Fruit fly (Drosophila melanogaster) whole organism, prepupa: Measurements from ENCODE around the gene Gas8.

Source experiments
- CG10631 ChIP-seq: fragments of 200-800 bp; sonication (Bioruptor generic); optimal IDR thresholded peaks from 2 replicates; lab custom pipeline; 2016; ENCODE audit warnings: missing biosample characterization, missing genetic modification characterization
- CG11294 ChIP-seq: fragments of 200-800 bp; sonication (Bioruptor generic); IDR thresholded peaks from 2 replicates; pipeline ENCODE4 v1.3.6; 2022; ENCODE audit warnings: missing biosample characterization, missing genetic modification characterization
- CG15336 ChIP-seq: fragments of 200-800 bp; sonication (Bioruptor generic); IDR thresholded peaks from 2 replicates; pipeline ENCODE4 v1.3.6; 2022; ENCODE audit warnings: missing biosample characterization, missing genetic modification characterization
- CG1621 ChIP-seq: fragments of 200-800 bp; sonication (Bioruptor generic); optimal IDR thresholded peaks from 3 replicates; lab custom pipeline; 2018; ENCODE audit warnings: missing biosample characterization, mild to moderate bottlenecking, missing genetic modification characterization
- CG16779 ChIP-seq: fragments of 200-800 bp; sonication (Bioruptor generic); optimal IDR thresholded peaks from 3 replicates; lab custom pipeline; 2017; ENCODE audit warnings: missing biosample characterization, mild to moderate bottlenecking, missing genetic modification characterization
- CG3032 ChIP-seq: fragments of 200-800 bp; optimal IDR thresholded peaks from 2 replicates; lab custom pipeline; 2019; ENCODE audit warnings: missing biosample characterization, mild to moderate bottlenecking, missing genetic modification characterization, moderate library complexity
- CG31627 ChIP-seq: fragments of 200-800 bp; sonication (Bioruptor generic); optimal IDR thresholded peaks from 3 replicates; lab custom pipeline; 2016; ENCODE audit warnings: missing biosample characterization, missing genetic modification characterization
- CG32006 ChIP-seq: fragments of 200-800 bp; sonication (Bioruptor generic); optimal IDR thresholded peaks from 3 replicates; lab custom pipeline; 2017; ENCODE audit warnings: missing biosample characterization, mild to moderate bottlenecking, missing genetic modification characterization
- CG4318 ChIP-seq: fragments of 200-800 bp; sonication (Bioruptor generic); optimal IDR thresholded peaks from 3 replicates; lab custom pipeline; 2017; ENCODE audit warnings: missing biosample characterization, mild to moderate bottlenecking, missing genetic modification characterization
- CG6163 ChIP-seq: fragments of 200-800 bp; sonication (Bioruptor generic); IDR thresholded peaks from 3 replicates; pipeline ENCODE4 v1.3.6; 2022; ENCODE audit warnings: missing biosample characterization, missing genetic modification characterization
- CG6276 ChIP-seq: fragments of 200-800 bp; sonication (Bioruptor generic); optimal IDR thresholded peaks from 2 replicates; lab custom pipeline; 2017; ENCODE audit warnings: missing biosample characterization, mild to moderate bottlenecking, missing genetic modification characterization
- CG6792 ChIP-seq: fragments of 200-800 bp; sonication (Bioruptor generic); optimal IDR thresholded peaks from 3 replicates; lab custom pipeline; 2016; ENCODE audit warnings: missing biosample characterization, missing genetic modification characterization
- CG6808 ChIP-seq: fragments of 200-800 bp; sonication (Bioruptor generic); optimal IDR thresholded peaks from 3 replicates; lab custom pipeline; 2017; ENCODE audit warnings: missing biosample characterization, missing genetic modification characterization, mild to moderate bottlenecking, moderate library complexity, missing genetic modification reagents
- CG6854 ChIP-seq: fragments of 200-800 bp; sonication (Bioruptor generic); optimal IDR thresholded peaks from 2 replicates; lab custom pipeline; 2017; ENCODE audit warnings: missing biosample characterization, mild to moderate bottlenecking, missing genetic modification characterization
- CG7368 ChIP-seq: fragments of 200-800 bp; sonication (Bioruptor generic); optimal IDR thresholded peaks from 3 replicates; lab custom pipeline; 2016; ENCODE audit warnings: missing biosample characterization, missing genetic modification characterization
- CG8119 ChIP-seq: fragments of 200-800 bp; sonication (Bioruptor generic); IDR thresholded peaks from 3 replicates; pipeline ENCODE4 v1.3.6; 2022; ENCODE audit warnings: missing biosample characterization, missing genetic modification characterization
- CG8319 ChIP-seq: fragments of 200-800 bp; sonication (Bioruptor generic); optimal IDR thresholded peaks from 3 replicates; lab custom pipeline; 2016; ENCODE audit warnings: missing biosample characterization, missing genetic modification characterization
- CG9139 ChIP-seq: fragments of 200-800 bp; sonication (Bioruptor generic); optimal IDR thresholded peaks from 3 replicates; lab custom pipeline; 2017; ENCODE audit warnings: missing biosample characterization, mild to moderate bottlenecking, missing genetic modification characterization
- Eip75B ChIP-seq: fragments of 200-800 bp; sonication (Bioruptor generic); optimal IDR thresholded peaks from 3 replicates; lab custom pipeline; 2016; ENCODE audit warnings: missing biosample characterization, missing genetic modification characterization
- Eip78C ChIP-seq: fragments of 200-800 bp; sonication (Bioruptor generic); peaks from one replicate; lab custom pipeline; 2016; ENCODE audit warnings: missing biosample characterization, missing genetic modification characterization
- Eip93F ChIP-seq: fragments of 200-800 bp; sonication (Bioruptor generic); optimal IDR thresholded peaks from 2 replicates; lab custom pipeline; 2016; ENCODE audit warnings: missing biosample characterization, mild to moderate bottlenecking, missing genetic modification characterization
- Ets21C ChIP-seq: fragments of 200-800 bp; sonication (Bioruptor generic); optimal IDR thresholded peaks from 3 replicates; lab custom pipeline; 2016; ENCODE audit warnings: missing biosample characterization, missing genetic modification characterization
- Ets96B ChIP-seq: fragments of 200-800 bp; optimal IDR thresholded peaks from 2 replicates; lab custom pipeline; 2019; ENCODE audit warnings: missing biosample characterization, mild to moderate bottlenecking, missing genetic modification characterization, moderate library complexity
- Hr38 ChIP-seq: sonication (Bioruptor generic); optimal IDR thresholded peaks from 2 replicates; lab custom pipeline; 2016; ENCODE audit warnings: missing biosample characterization, missing genetic modification characterization
- Hr39 ChIP-seq: fragments of 200-800 bp; sonication (Bioruptor generic); optimal IDR thresholded peaks from 2 replicates; lab custom pipeline; 2016; ENCODE audit warnings: missing biosample characterization, missing genetic modification characterization
- Lpt ChIP-seq: fragments of 200-800 bp; sonication (Bioruptor generic); optimal IDR thresholded peaks from 3 replicates; lab custom pipeline; 2016; ENCODE audit warnings: missing biosample characterization, missing genetic modification characterization
- Met ChIP-seq: fragments of 200-800 bp; sonication (Bioruptor generic); optimal IDR thresholded peaks from 3 replicates; lab custom pipeline; 2016; ENCODE audit warnings: missing biosample characterization, missing genetic modification characterization
- Smox ChIP-seq: fragments of 200-800 bp; sonication (Bioruptor generic); optimal IDR thresholded peaks from 3 replicates; lab custom pipeline; 2016; ENCODE audit warnings: missing biosample characterization, missing genetic modification characterization
- Sox14 ChIP-seq: fragments of 200-800 bp; sonication (Bioruptor generic); optimal IDR thresholded peaks from 3 replicates; lab custom pipeline; 2016; ENCODE audit warnings: missing biosample characterization, missing genetic modification characterization
- Sox15 ChIP-seq: fragments of 200-800 bp; sonication (Bioruptor generic); optimal IDR thresholded peaks from 3 replicates; lab custom pipeline; 2016; ENCODE audit warnings: missing biosample characterization, missing genetic modification characterization
- achi ChIP-seq: fragments of 200-800 bp; sonication (Bioruptor generic); optimal IDR thresholded peaks from 3 replicates; lab custom pipeline; 2016; ENCODE audit warnings: missing biosample characterization, missing genetic modification characterization
- acj6 ChIP-seq: fragments of 200-800 bp; sonication (Bioruptor generic); optimal IDR thresholded peaks from 3 replicates; lab custom pipeline; 2016; ENCODE audit warnings: missing biosample characterization, missing genetic modification characterization
- cyc ChIP-seq: fragments of 200-800 bp; sonication (Bioruptor generic); optimal IDR thresholded peaks from 3 replicates; lab custom pipeline; 2016; ENCODE audit warnings: missing biosample characterization, missing genetic modification characterization
- dac ChIP-seq: fragments of 200-800 bp; sonication (Bioruptor generic); optimal IDR thresholded peaks from 2 replicates; lab custom pipeline; 2017; ENCODE audit warnings: missing biosample characterization, mild to moderate bottlenecking, missing genetic modification characterization
- eg ChIP-seq: fragments of 200-800 bp; sonication (Bioruptor generic); IDR thresholded peaks from 3 replicates; pipeline ENCODE4 v1.3.6; 2022; ENCODE audit warnings: missing biosample characterization, missing genetic modification characterization
- esn ChIP-seq: fragments of 200-800 bp; sonication (Bioruptor generic); optimal IDR thresholded peaks from 2 replicates; lab custom pipeline; 2016; ENCODE audit warnings: missing biosample characterization, mild to moderate bottlenecking, missing genetic modification characterization, moderate library complexity
- fd59A ChIP-seq: fragments of 200-800 bp; sonication (Bioruptor generic); optimal IDR thresholded peaks from 2 replicates; lab custom pipeline; 2017; ENCODE audit warnings: missing biosample characterization, mild to moderate bottlenecking, missing genetic modification characterization, missing genetic modification reagents
- fd85E ChIP-seq: fragments of 200-800 bp; sonication (Bioruptor generic); optimal IDR thresholded peaks from 3 replicates; lab custom pipeline; 2016; ENCODE audit warnings: missing biosample characterization, missing genetic modification characterization
- lz ChIP-seq: fragments of 200-800 bp; sonication (Bioruptor generic); optimal IDR thresholded peaks from 3 replicates; lab custom pipeline; 2016; ENCODE audit warnings: missing biosample characterization, missing genetic modification characterization
- net ChIP-seq: fragments of 200-800 bp; sonication (Bioruptor generic); optimal IDR thresholded peaks from 3 replicates; lab custom pipeline; 2016; ENCODE audit warnings: missing biosample characterization, missing genetic modification characterization
- pdm3 ChIP-seq: fragments of 200-800 bp; sonication (Bioruptor generic); optimal IDR thresholded peaks from 3 replicates; lab custom pipeline; 2016; ENCODE audit warnings: missing biosample characterization, missing genetic modification characterization
- svp ChIP-seq: fragments of 200-800 bp; sonication (Bioruptor generic); peaks from one replicate; lab custom pipeline; 2016; ENCODE audit warnings: missing biosample characterization, missing genetic modification characterization
- vri ChIP-seq: fragments of 200-800 bp; sonication (Bioruptor generic); optimal IDR thresholded peaks from 3 replicates; lab custom pipeline; 2016; ENCODE audit warnings: missing biosample characterization, mild to moderate bottlenecking, missing genetic modification characterization

Gene Gas8

DNA sequence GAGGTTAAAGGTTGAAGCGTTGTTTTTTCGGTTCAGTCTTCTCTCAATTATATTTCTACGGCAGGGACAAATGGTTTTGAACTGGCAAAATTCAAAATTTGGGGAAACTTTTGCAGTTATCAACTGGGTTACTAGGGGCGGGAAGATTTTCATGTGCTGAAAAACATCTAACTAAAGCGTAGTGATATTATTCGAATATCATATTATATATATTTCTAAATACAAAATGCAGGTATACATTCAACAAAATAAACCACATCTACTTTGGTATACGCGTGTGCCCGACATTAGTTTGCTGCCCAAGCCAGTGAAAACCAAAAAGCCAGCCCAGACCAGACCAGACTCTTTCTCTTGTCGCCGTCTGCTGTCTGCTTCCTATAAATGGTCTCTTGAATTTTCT, at the start of gene Gas8:
Gene Gas8 (minus strand): TSS at position 101 of the 400 bp plus-strand sequence.
- TF ChIP-seq Hr38 (no peak), Sox15 (GFP tag; lab: Kevin White, UChicago) (no peak), fd85E (GFP tag; lab: Kevin White, UChicago) (no peak), CG1621 (tag; lab: Kevin White, UChicago) (no peak), CG4318 (GFP tag; lab: Kevin White, UChicago) (no peak), CG3032 (tag; lab: Kevin White, UChicago) (no peak), CG9139 (GFP tag; lab: Kevin White, UChicago) (no peak), acj6 (GFP tag; lab: Kevin White, UChicago) (no peak), net (no peak), dac (GFP tag; lab: Kevin White, UChicago) (no peak), CG7368 (no peak), CG10631 (GFP tag; lab: Kevin White, UChicago) (no peak), CG6163 (GFP tag; lab: Robert Waterston, UW) (no peak), Hr39 (GFP tag; lab: Kevin White, UChicago) (no peak), Ets21C (GFP tag; lab: Kevin White, UChicago) (no peak), vri (GFP tag; lab: Kevin White, UChicago) (no peak), Eip78C (no peak), CG6808 (no peak)
- TF ChIP-seq, all 60 proteins: peak for 0

DNA sequence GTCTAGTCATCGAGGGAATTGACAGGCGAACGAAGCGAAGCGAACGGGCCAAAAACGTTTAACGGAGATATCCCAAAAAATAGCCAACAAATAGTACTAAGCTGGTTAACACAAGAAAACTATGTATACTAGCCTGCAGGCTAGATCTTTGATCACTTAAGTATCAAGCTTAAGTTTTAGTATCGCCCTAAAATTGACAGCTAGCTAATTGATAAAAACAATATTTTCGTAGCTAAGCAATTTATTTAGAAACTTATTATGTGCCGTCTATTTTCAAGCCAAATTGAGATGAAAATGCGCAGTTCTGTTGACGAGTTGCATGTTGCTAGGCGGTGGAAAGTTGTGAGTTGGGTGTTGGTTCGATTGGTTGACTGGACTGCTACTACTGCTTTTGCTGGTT, 44.6 kb upstream of the Gas8 start:
- TF ChIP-seq CG31627 (GFP tag; lab: Kevin White, UChicago) (no peak), CG32006 (GFP tag; lab: Kevin White, UChicago) (peak; percentile 20)

DNA sequence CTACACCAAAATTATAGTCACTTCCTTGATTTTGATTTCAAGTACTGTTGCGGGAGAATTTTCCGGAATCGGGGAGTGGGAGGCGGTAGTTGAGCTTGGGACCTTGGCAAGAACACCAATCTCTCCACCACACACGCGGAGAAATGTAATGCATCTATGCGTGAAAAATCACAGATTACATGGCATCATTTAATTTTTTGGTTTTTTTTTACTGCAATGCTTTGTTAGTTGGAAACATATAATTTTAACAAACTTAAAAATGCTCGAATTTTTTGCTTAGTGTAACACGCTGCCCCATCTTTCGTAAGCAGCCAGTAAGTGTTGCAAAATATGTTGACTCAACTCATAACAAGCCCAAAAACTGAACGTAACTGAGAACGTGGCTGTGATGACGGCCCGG, 43.9 kb upstream of the Gas8 start:
- no peak for TF ChIP-seq CG6792 (GFP tag; lab: Kevin White, UChicago)
- TF ChIP-seq pdm3 (GFP tag; lab: Kevin White, UChicago), result peak; percentile 4
- no peak for TF ChIP-seq CG6808
- TF ChIP-seq Lpt, result no peak
- TF ChIP-seq vri (GFP tag; lab: Kevin White, UChicago), result no peak
- TF ChIP-seq Eip78C, result peak; percentile 54
- TF ChIP-seq svp (GFP tag; lab: Kevin White, UChicago), result peak; percentile 41
- peak; percentile 25; the same call in 1 of the 3 replicates for TF ChIP-seq CG8119
- TF ChIP-seq fd59A (GFP tag; lab: Kevin White, UChicago), result no peak
- TF ChIP-seq CG32006 (GFP tag; lab: Kevin White, UChicago), result peak; percentile 25
- no peak for TF ChIP-seq fd85E (GFP tag; lab: Kevin White, UChicago)
- TF ChIP-seq Ets96B (tag; lab: Kevin White, UChicago), result no peak
- no peak for TF ChIP-seq dac (GFP tag; lab: Kevin White, UChicago)
- TF ChIP-seq CG4318 (GFP tag; lab: Kevin White, UChicago), result peak; percentile 9
- no peak for TF ChIP-seq Eip93F (GFP tag; lab: Kevin White, UChicago)
- TF ChIP-seq, all 60 proteins: peak for 6

DNA sequence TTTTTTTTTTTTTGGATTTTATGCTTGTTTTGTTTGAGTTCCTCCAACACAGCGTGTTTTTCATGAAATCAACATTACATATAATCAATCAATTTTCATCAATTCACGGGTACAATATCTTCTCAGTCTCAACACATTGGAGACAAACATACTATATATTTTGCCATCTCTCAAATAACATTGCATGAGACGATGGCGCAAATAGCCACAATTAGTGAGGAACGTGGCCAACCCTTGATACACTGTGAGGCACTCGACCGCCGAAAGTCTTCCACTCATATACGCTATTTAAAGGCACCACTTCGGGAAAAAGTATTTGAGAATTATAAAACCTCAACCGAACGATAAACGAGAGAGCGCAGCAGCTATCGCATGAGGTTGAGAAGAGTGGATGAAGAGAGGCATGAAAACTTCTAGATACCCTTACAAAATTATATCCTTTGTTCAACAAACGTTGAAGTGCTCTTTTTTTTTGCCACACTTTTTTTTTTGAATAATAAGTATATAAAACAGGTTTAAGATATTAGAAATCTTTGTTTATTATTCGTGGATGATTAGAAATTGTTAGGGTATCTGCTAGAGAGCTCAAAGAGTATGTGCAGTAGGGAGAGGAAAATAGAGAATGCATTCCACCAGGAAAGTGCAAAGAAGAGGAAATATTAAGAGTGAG, 41.3 kb upstream of the Gas8 start:
- TF ChIP-seq achi (GFP tag; lab: Kevin White, UChicago) (peak; percentile 93), CG15336 (peak; percentile 98), CG8319 (GFP tag; lab: Kevin White, UChicago) (peak; percentile 67), Hr39 (GFP tag; lab: Kevin White, UChicago) (peak; percentile 85), eg (GFP tag; lab: Robert Waterston, UW) (peak; percentile 96), Lpt (peak; percentile 95), cyc (GFP tag; lab: Kevin White, UChicago) (peak; percentile 86), dac (GFP tag; lab: Kevin White, UChicago) (peak; percentile 89), CG7368 (peak; percentile 80), net (peak; percentile 91), CG16779 (tag; lab: Kevin White, UChicago) (peak; percentile 87), CG11294 (peak; percentile 90), Eip78C (peak; percentile 98), Eip93F (GFP tag; lab: Kevin White, UChicago) (peak; percentile 74), svp (GFP tag; lab: Kevin White, UChicago) (peak; percentile 95), Met (GFP tag; lab: Kevin White, UChicago) (peak; percentile 76), esn (GFP tag; lab: Kevin White, UChicago) (peak; percentile 92), CG6808 (peak; percentile 81), CG6854 (GFP tag; lab: Kevin White, UChicago) (peak; percentile 66), lz (GFP tag; lab: Kevin White, UChicago) (peak; percentile 92), Sox14 (GFP tag; lab: Kevin White, UChicago) (peak; percentile 94), Eip75B (GFP tag; lab: Kevin White, UChicago) (peak; percentile 86), vri (GFP tag; lab: Kevin White, UChicago) (peak; percentile 80), CG6276 (peak; percentile 95), Sox15 (GFP tag; lab: Kevin White, UChicago) (peak; percentile 76), CG31627 (GFP tag; lab: Kevin White, UChicago) (peak; percentile 83), Hr38 (no peak), CG3032 (tag; lab: Kevin White, UChicago) (peak; percentile 68), Smox (peak; percentile 90), Ets96B (tag; lab: Kevin White, UChicago) (peak; percentile 87)
